Fruit fly (Drosophila melanogaster) whole organism, embryonic: ENCODE measurements around the gene Rab26.

ENCODE experiments used
- B-H1 ChIP-seq: fragments of 200-800 bp; sonication (Bioruptor generic); IDR thresholded peaks from 3 replicates; pipeline ENCODE4 v1.3.6; 2022; ENCODE audit warnings: missing biosample characterization, missing genetic modification characterization
- CG10431 ChIP-seq: fragments of 200-800 bp; sonication (Bioruptor generic); optimal IDR thresholded peaks from 3 replicates; lab custom pipeline; 2018; ENCODE audit warnings: missing biosample characterization, mild to moderate bottlenecking, missing genetic modification characterization
- CG11398 ChIP-seq: fragments of 200-800 bp; sonication (Bioruptor generic); optimal IDR thresholded peaks from 2 replicates; lab custom pipeline; 2016; ENCODE audit warnings: missing biosample characterization, missing genetic modification characterization
- CG12071 ChIP-seq: fragments of 200-800 bp; sonication (Bioruptor generic); optimal IDR thresholded peaks from 3 replicates; lab custom pipeline; 2018; ENCODE audit warnings: missing biosample characterization, mild to moderate bottlenecking, missing genetic modification characterization
- CG13775 ChIP-seq: fragments of 200-800 bp; sonication (Bioruptor generic); optimal IDR thresholded peaks from 3 replicates; lab custom pipeline; 2017; ENCODE audit warnings: missing biosample characterization, mild to moderate bottlenecking, missing genetic modification characterization
- CG15514 ChIP-seq: fragments of 200-800 bp; sonication (Bioruptor generic); optimal IDR thresholded peaks from 3 replicates; lab custom pipeline; 2017; ENCODE audit warnings: missing biosample characterization, missing genetic modification characterization, mild to moderate bottlenecking, moderate library complexity, missing genetic modification reagents
- CG17328 ChIP-seq: fragments of 200-800 bp; sonication (Bioruptor generic); IDR thresholded peaks from 2 replicates; pipeline ENCODE4 v1.3.6; 2022; ENCODE audit warnings: missing biosample characterization, missing genetic modification characterization
- CG17612 ChIP-seq: fragments of 200-800 bp; sonication (Bioruptor generic); IDR thresholded peaks from 2 replicates; pipeline ENCODE4 v1.3.6; 2022; ENCODE audit warnings: missing biosample characterization, missing genetic modification characterization
- CG1792 ChIP-seq: fragments of 200-800 bp; sonication (Bioruptor generic); optimal IDR thresholded peaks from 2 replicates; lab custom pipeline; 2016; ENCODE audit warnings: missing biosample characterization, missing genetic modification characterization
- CG18262 ChIP-seq: fragments of 200-800 bp; optimal IDR thresholded peaks from 3 replicates; lab custom pipeline; 2019; ENCODE audit warnings: missing biosample characterization, mild to moderate bottlenecking, missing genetic modification characterization, moderate library complexity
- CG18619 ChIP-seq: fragments of 200-800 bp; sonication (Bioruptor generic); optimal IDR thresholded peaks from 3 replicates; lab custom pipeline; 2017; ENCODE audit warnings: missing biosample characterization, mild to moderate bottlenecking, missing genetic modification characterization
- CG2678 ChIP-seq: fragments of 200-800 bp; sonication (Bioruptor generic); optimal IDR thresholded peaks from 3 replicates; lab custom pipeline; 2019; ENCODE audit warnings: missing biosample characterization, mild to moderate bottlenecking, missing genetic modification characterization, moderate library complexity
- CG3838 ChIP-seq: fragments of 200-800 bp; sonication (Bioruptor generic); optimal IDR thresholded peaks from 3 replicates; lab custom pipeline; 2016; ENCODE audit warnings: missing biosample characterization, missing genetic modification characterization
- CG4360 ChIP-seq: fragments of 200-800 bp; sonication (Bioruptor generic); IDR thresholded peaks from 2 replicates; pipeline ENCODE4 v1.3.6; 2022; ENCODE audit warnings: missing biosample characterization, missing genetic modification characterization
- CG43689 ChIP-seq: fragments of 200-800 bp; sonication (Bioruptor generic); IDR thresholded peaks from 2 replicates; pipeline ENCODE4 v1.3.6; 2022; ENCODE audit warnings: missing biosample characterization, missing genetic modification characterization
- CG6791 ChIP-seq: fragments of 200-800 bp; sonication (Bioruptor generic); IDR thresholded peaks from 3 replicates; pipeline ENCODE4 v1.3.6; 2022; ENCODE audit warnings: missing biosample characterization, missing genetic modification characterization; ENCODE audit not compliant: partially characterized antibody
- CG7271 ChIP-seq: fragments of 200-800 bp; sonication (Bioruptor generic); optimal IDR thresholded peaks from 2 replicates; lab custom pipeline; 2018; ENCODE audit warnings: missing biosample characterization, mild to moderate bottlenecking, missing genetic modification characterization, moderate library complexity
- CG8089 ChIP-seq: fragments of 200-800 bp; sonication (Bioruptor generic); optimal IDR thresholded peaks from 3 replicates; lab custom pipeline; 2016; ENCODE audit warnings: missing biosample characterization, missing genetic modification characterization
- D19A ChIP-seq: fragments of 200-800 bp; optimal IDR thresholded peaks from 3 replicates; lab custom pipeline; 2019; ENCODE audit warnings: missing biosample characterization, mild to moderate bottlenecking, missing genetic modification characterization, moderate library complexity
- D19B ChIP-seq: fragments of 200-800 bp; sonication (Bioruptor generic); optimal IDR thresholded peaks from 2 replicates; lab custom pipeline; 2017; ENCODE audit warnings: missing biosample characterization, mild to moderate bottlenecking, missing genetic modification characterization
- Drgx ChIP-seq: fragments of 200-800 bp; sonication (Bioruptor generic); IDR thresholded peaks from 2 replicates; pipeline ENCODE4 v1.3.6; 2022; ENCODE audit warnings: missing biosample characterization, missing genetic modification characterization
- Hr39 ChIP-seq: fragments of >200 bp; optimal IDR thresholded peaks from 2 replicates; lab custom pipeline; 2017
- MBD-R2 ChIP-seq: fragments of 200-800 bp; sonication (Bioruptor generic); IDR thresholded peaks from 2 replicates; pipeline ENCODE4 v1.3.6; 2022; ENCODE audit warnings: missing biosample characterization, missing genetic modification characterization
- MESR4 ChIP-seq: fragments of 200-800 bp; sonication (Bioruptor generic); optimal IDR thresholded peaks from 2 replicates; lab custom pipeline; 2018; ENCODE audit warnings: missing biosample characterization, mild to moderate bottlenecking, missing genetic modification characterization, moderate library complexity
- MTF-1 ChIP-seq: fragments of 200-800 bp; sonication (Bioruptor generic); optimal IDR thresholded peaks from 2 replicates; lab custom pipeline; 2018; ENCODE audit warnings: missing biosample characterization, mild to moderate bottlenecking, missing genetic modification characterization, borderline replicate concordance
- NC2β ChIP-seq: fragments of 200-800 bp; sonication (Bioruptor generic); optimal IDR thresholded peaks from 2 replicates; lab custom pipeline; 2016; ENCODE audit warnings: missing biosample characterization, missing genetic modification characterization
- Rfx ChIP-seq: fragments of 200-800 bp; sonication (Bioruptor generic); IDR thresholded peaks from 2 replicates; pipeline ENCODE4 v1.3.6; 2022; ENCODE audit warnings: missing biosample characterization, missing genetic modification characterization
- Sox102F ChIP-seq: fragments of 200-800 bp; sonication (Bioruptor generic); optimal IDR thresholded peaks from 2 replicates; lab custom pipeline; 2018; ENCODE audit warnings: missing biosample characterization, mild to moderate bottlenecking, missing genetic modification characterization, moderate library complexity
- Ssrp ChIP-seq: fragments of 200-800 bp; sonication (Bioruptor generic); optimal IDR thresholded peaks from 2 replicates; lab custom pipeline; 2018; ENCODE audit warnings: missing biosample characterization, mild to moderate bottlenecking, missing genetic modification characterization, moderate library complexity
- Usf ChIP-seq: fragments of 200-800 bp; sonication (Bioruptor generic); optimal IDR thresholded peaks from 2 replicates; lab custom pipeline; 2017; ENCODE audit warnings: missing genotype, missing biosample characterization, missing genetic modification characterization
- YL-1 ChIP-seq: fragments of 200-800 bp; sonication (Bioruptor generic); optimal IDR thresholded peaks from 3 replicates; lab custom pipeline; 2017; ENCODE audit warnings: missing biosample characterization, mild to moderate bottlenecking, missing genetic modification characterization
- cg ChIP-seq: fragments of 200-800 bp; sonication (Bioruptor generic); optimal IDR thresholded peaks from 3 replicates; lab custom pipeline; 2019; ENCODE audit warnings: missing biosample characterization, mild to moderate bottlenecking, missing genetic modification characterization, moderate library complexity
- chif ChIP-seq, 2 experiments: fragments of 200-800 bp; sonication (Bioruptor generic); optimal IDR thresholded peaks; 3 replicates each; lab custom pipeline; 2016; ENCODE audit warnings: missing biosample characterization in 2 of 2, missing genetic modification characterization in 2 of 2
- dpn ChIP-seq, 2 experiments: fragments of 200-800 bp; sonication (Bioruptor generic); optimal IDR thresholded peaks; 3 replicates each; lab custom pipeline; 2016; ENCODE audit warnings: missing biosample characterization in 2 of 2, missing genetic modification characterization in 2 of 2
- gem ChIP-seq: fragments of 200-800 bp; sonication (Bioruptor generic); optimal IDR thresholded peaks from 2 replicates; lab custom pipeline; 2019; ENCODE audit warnings: missing biosample characterization, mild to moderate bottlenecking, missing genetic modification characterization, moderate library complexity
- grn ChIP-seq: fragments of 200-800 bp; sonication (Bioruptor generic); optimal IDR thresholded peaks from 3 replicates; lab custom pipeline; 2017; ENCODE audit warnings: missing biosample characterization, missing genetic modification characterization
- gt ChIP-seq: fragments of 200-800 bp; sonication (Bioruptor generic); IDR thresholded peaks from 2 replicates; pipeline ENCODE4 v1.3.6; 2022; ENCODE audit warnings: missing biosample characterization, missing genetic modification characterization
- jigr1 ChIP-seq: fragments of 200-800 bp; sonication (Bioruptor generic); IDR thresholded peaks from 3 replicates; pipeline ENCODE4 v1.3.6; 2022; ENCODE audit warnings: missing biosample characterization, missing genetic modification characterization
- knrl ChIP-seq: fragments of 200-800 bp; sonication (Bioruptor generic); IDR thresholded peaks from 3 replicates; pipeline ENCODE4 v1.3.6; 2022; ENCODE audit warnings: missing biosample characterization, missing genetic modification characterization; ENCODE audit not compliant: partially characterized antibody
- mld ChIP-seq: fragments of 200-800 bp; sonication (Bioruptor generic); IDR thresholded peaks from 3 replicates; pipeline ENCODE4 v1.3.6; 2022; ENCODE audit warnings: missing biosample characterization, missing genetic modification characterization; ENCODE audit not compliant: partially characterized antibody
- nerfin-2 ChIP-seq: fragments of 200-800 bp; sonication (Bioruptor generic); IDR thresholded peaks from 2 replicates; pipeline ENCODE4 v1.3.6; 2022; ENCODE audit warnings: missing biosample characterization, missing genetic modification characterization; ENCODE audit not compliant: partially characterized antibody
- pan ChIP-seq, 4 experiments: fragments of >200 bp in 3 of 4; fragments of 200-800 bp in 1 of 4; sonication (Bioruptor generic) in 1 of 4; optimal IDR thresholded peaks in 3 of 4; IDR thresholded peaks in 1 of 4; 2 replicates each; pipeline versions ENCODE4 v1.3.6 to Lab custom; 2017 to 2022; ENCODE audit warnings: missing biosample characterization in 2 of 4, missing genetic modification characterization in 2 of 4, mixed read lengths in 1 of 4
- pnt ChIP-seq: fragments of 200-800 bp; sonication (Bioruptor generic); optimal IDR thresholded peaks from 3 replicates; lab custom pipeline; 2016; ENCODE audit warnings: missing biosample characterization, missing genetic modification characterization
- psq ChIP-seq: fragments of 200-800 bp; sonication (Bioruptor generic); optimal IDR thresholded peaks from 2 replicates; lab custom pipeline; 2017; ENCODE audit warnings: missing biosample characterization, missing genetic modification characterization
- rib ChIP-seq: fragments of 200-800 bp; sonication (Bioruptor generic); IDR thresholded peaks from 2 replicates; pipeline ENCODE4 v1.3.6; 2022; ENCODE audit warnings: missing biosample characterization, missing genetic modification characterization
- row ChIP-seq: fragments of 200-800 bp; sonication (Bioruptor generic); IDR thresholded peaks from 3 replicates; pipeline ENCODE4 v1.3.6; 2022; ENCODE audit warnings: missing biosample characterization, missing genetic modification characterization
- schlank ChIP-seq: fragments of 200-800 bp; sonication (Bioruptor generic); optimal IDR thresholded peaks from 2 replicates; lab custom pipeline; 2018; ENCODE audit warnings: missing biosample characterization, mild to moderate bottlenecking, missing genetic modification characterization
- sisA ChIP-seq: fragments of 200-800 bp; sonication (Bioruptor generic); IDR thresholded peaks from 2 replicates; pipeline ENCODE4 v1.3.6; 2022; ENCODE audit warnings: missing biosample characterization, missing genetic modification characterization
- stwl ChIP-seq: fragments of 200-800 bp; sonication (Bioruptor generic); optimal IDR thresholded peaks from 3 replicates; lab custom pipeline; 2018; ENCODE audit warnings: missing biosample characterization, mild to moderate bottlenecking, missing genetic modification characterization, moderate library complexity
- zfh1 ChIP-seq: fragments of 200-800 bp; sonication (Bioruptor generic); IDR thresholded peaks from 3 replicates; pipeline ENCODE4 v1.3.6; 2022; ENCODE audit warnings: missing biosample characterization, missing genetic modification characterization

The Rab26 gene

dm6 chr3L:21334999-21335631 lies 16.5 kb downstream of the Rab26 start, which contains the start of gene Tsr1 (continued):
- TF ChIP-seq CG17328 (no peak), CG3838 (no peak), Drgx (no peak), jigr1 (no peak), pan (optimal IDR thresholded peaks at IDR 0.05; lab: Kevin White, UChicago) (no peak), pan (GFP tag; optimal IDR thresholded peaks at IDR 0.05 in 1 of 2, IDR thresholded peaks at IDR 0.05 in 1 of 2) (no peak), sisA (no peak), CG7271 (tag; lab: Kevin White, UChicago) (no peak), Rfx (GFP tag; lab: Robert Waterston, UW) (peak; percentile 14; the same call in 1 of the 2 replicates), CG2678 (tag; lab: Kevin White, UChicago) (no peak), zfh1 (GFP tag; lab: Robert Waterston, UW) (no peak), MESR4 (GFP tag; lab: Kevin White, UChicago) (peak; percentile 81), B-H1 (GFP tag; lab: Robert Waterston, UW) (no peak), CG8089 (no peak), Usf (GFP tag; lab: Kevin White, UChicago) (no peak), D19A (tag; lab: Kevin White, UChicago) (no peak), D19B (GFP tag; lab: Kevin White, UChicago) (no peak), Hr39 (no peak), CG43689 (GFP tag; lab: Robert Waterston, UW) (no peak), CG6791 (GFP tag; lab: Robert Waterston, UW) (peak; percentile 82), knrl (GFP tag; lab: Robert Waterston, UW) (peak; percentile 76; the same call in 2 of the 3 replicates), psq (GFP tag; lab: Kevin White, UChicago) (no peak), gem (tag; lab: Kevin White, UChicago) (no peak), mld (GFP tag; lab: Robert Waterston, UW) (peak; percentile 82), CG12071 (no peak), rib (GFP tag; lab: Robert Waterston, UW) (no peak), nerfin-2 (GFP tag; lab: Robert Waterston, UW) (peak; percentile 83), CG11398 (GFP tag; lab: Kevin White, UChicago) (no peak), schlank (no peak), CG10431 (GFP tag; lab: Kevin White, UChicago) (no peak), CG4360 (GFP tag; lab: Robert Waterston, UW) (no peak), YL-1 (GFP tag; lab: Kevin White, UChicago) (peak; percentile 78), CG1792 (GFP tag; lab: Kevin White, UChicago) (no peak), CG18262 (tag; lab: Kevin White, UChicago) (no peak), MBD-R2 (peak; percentile 47), row (GFP tag; lab: Robert Waterston, UW) (no peak), dpn (GFP tag; optimal IDR thresholded peaks at IDR 0.05; lab: Kevin White, UChicago) (no peak), NC2β (GFP tag; lab: Kevin White, UChicago) (no peak), Ssrp (no peak), CG13775 (GFP tag; lab: Kevin White, UChicago) (no peak), MTF-1 (no peak), stwl (peak; percentile 43), gt (no peak), CG17612 (no peak), grn (GFP tag; lab: Kevin White, UChicago) (no peak), chif (GFP tag; optimal IDR thresholded peaks at IDR 0.05; lab: Kevin White, UChicago) (no peak), cg (GFP tag; lab: Kevin White, UChicago) (no peak), CG15514 (GFP tag; lab: Kevin White, UChicago) (peak; percentile 54), Sox102F (GFP tag; lab: Kevin White, UChicago) (no peak), pnt (no peak), CG18619 (no peak)
